Fruit fly (Drosophila melanogaster): ENCODE data around the gene Eig71Eh.
A peak's percentile ranks its signal among the peaks of the same experiment; 100 is the strongest.

Gene Eig71Eh

DNA sequence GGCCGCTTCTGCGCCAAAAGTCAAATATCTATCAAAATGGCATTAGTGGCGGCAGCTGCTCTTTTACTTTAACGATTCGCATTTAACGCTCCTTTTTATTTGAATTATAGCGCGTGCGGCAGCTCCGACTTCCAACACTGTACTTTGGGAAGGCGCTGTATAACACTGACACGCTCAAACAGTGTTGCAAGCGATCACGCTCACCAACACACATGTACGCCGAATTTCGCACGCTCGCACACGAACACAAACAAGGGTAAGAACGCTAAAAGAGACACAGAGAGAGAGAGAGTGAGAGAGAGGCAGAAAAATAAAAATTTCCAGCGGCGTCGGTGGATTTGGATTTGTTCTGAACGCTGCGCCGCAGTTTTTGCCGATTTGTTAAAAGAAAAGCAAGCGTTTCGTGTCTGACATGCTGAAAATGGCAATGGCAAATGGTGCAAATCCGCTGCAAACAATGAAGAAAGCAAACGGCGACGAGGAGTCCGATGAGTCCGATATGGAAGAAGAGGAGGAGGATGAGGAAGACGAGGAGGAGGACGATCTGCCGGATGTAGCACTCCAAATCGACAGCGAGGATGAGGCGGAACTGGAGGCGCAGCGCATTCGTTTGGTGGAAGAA is 39.5 kb downstream of the Eig71Eh start, which contains the start of gene Phs (continued):
- TF ChIP-seq Kr (GFP tag; optimal IDR thresholded peaks at IDR 0.05), result no peak
- TF ChIP-seq chif (GFP tag; optimal IDR thresholded peaks at IDR 0.05), result peak; percentile 72 to 87
- peak; percentile 94 for TF ChIP-seq CG3847 (GFP tag; IDR thresholded peaks at IDR 0.05)
- peak in 1 of 3 experiments; percentile 1 for TF ChIP-seq Stat92E (GFP tag; optimal IDR thresholded peaks at IDR 0.05)
- TF ChIP-seq CG12104 (GFP tag; optimal IDR thresholded peaks at IDR 0.05), result peak; percentile 22
- TF ChIP-seq slbo (GFP tag; IDR thresholded peaks at IDR 0.05), result peak; percentile 94
- peak; percentile 84 for TF ChIP-seq Rx (GFP tag; IDR thresholded peaks at IDR 0.05)
- TF ChIP-seq CG12071 (GFP tag; optimal IDR thresholded peaks at IDR 0.05), result peak; percentile 74
- peak; percentile 71 for TF ChIP-seq CG1792 (GFP tag; optimal IDR thresholded peaks at IDR 0.05)
- peak; percentile 69 for TF ChIP-seq Mrtf (GFP tag; IDR thresholded peaks at IDR 0.05)
- TF ChIP-seq CG34422 (GFP tag; IDR thresholded peaks at IDR 0.05), result peak; percentile 74; the same call in 1 of the 3 replicates
- TF ChIP-seq tio (GFP tag; optimal IDR thresholded peaks at IDR 0.05), result peak; percentile 46
- peak; percentile 91 for TF ChIP-seq CG11247 (GFP tag; IDR thresholded peaks at IDR 0.05)
- TF ChIP-seq run (tag; optimal IDR thresholded peaks at IDR 0.05), result no peak
- TF ChIP-seq NC2β (GFP tag; optimal IDR thresholded peaks at IDR 0.05), result peak; percentile 86
- peak; percentile 82 for TF ChIP-seq ewg (GFP tag; optimal IDR thresholded peaks at IDR 0.05)
- TF ChIP-seq CrebB (tag; optimal IDR thresholded peaks at IDR 0.05), result peak; percentile 77
- peak; percentile 63 for TF ChIP-seq CG13894 (tag; optimal IDR thresholded peaks at IDR 0.05)
- TF ChIP-seq CG2875 (GFP tag; optimal IDR thresholded peaks at IDR 0.05), result peak; percentile 51
- peak in 1 of 3 experiments; percentile 30 for TF ChIP-seq lola (GFP tag; optimal IDR thresholded peaks at IDR 0.05)
- TF ChIP-seq Myb (GFP tag; optimal IDR thresholded peaks at IDR 0.05), result peak; percentile 91
- TF ChIP-seq Meics (GFP tag; optimal IDR thresholded peaks at IDR 0.05), result peak; percentile 64
- TF ChIP-seq grn (GFP tag; optimal IDR thresholded peaks at IDR 0.05), result no peak
- TF ChIP-seq HLHmδ (GFP tag; optimal IDR thresholded peaks at IDR 0.05), result peak; percentile 32
- no peak for TF ChIP-seq CG31224 (GFP tag; IDR thresholded peaks at IDR 0.05)
- TF ChIP-seq CG7271 (tag; optimal IDR thresholded peaks at IDR 0.05), result peak; percentile 49
- TF ChIP-seq CG11398 (GFP tag; optimal IDR thresholded peaks at IDR 0.05), result peak; percentile 70
- no peak for TF ChIP-seq CG10147 (GFP tag; optimal IDR thresholded peaks at IDR 0.05)
- peak; percentile 64 for TF ChIP-seq CG1233 (GFP tag; optimal IDR thresholded peaks at IDR 0.05)
- TF ChIP-seq Blimp-1 (GFP tag; optimal IDR thresholded peaks at IDR 0.05), result peak; percentile 49
- peak; percentile 96 for TF ChIP-seq sob (GFP tag; IDR thresholded peaks at IDR 0.05)
- 0 out of 2 replicates have a peak, but pooled peaks have one; percentile 13 for TF ChIP-seq inv (GFP tag; IDR thresholded peaks at IDR 0.05; ENCODE audit: partially characterized antibody)
- TF ChIP-seq Hr51 (GFP tag; optimal IDR thresholded peaks at IDR 0.05), result peak; percentile 4 to 91
- TF ChIP-seq tin (GFP tag; optimal IDR thresholded peaks at IDR 0.05), result peak; percentile 91
- peak; percentile 87 to 91 for TF ChIP-seq dpn (GFP tag; optimal IDR thresholded peaks at IDR 0.05)
- TF ChIP-seq CG6175 (GFP tag; IDR thresholded peaks at IDR 0.05), result peak; percentile 82
- TF ChIP-seq trem (tag; optimal IDR thresholded peaks at IDR 0.05), result peak; percentile 66
- peak; percentile 82; the same call in 1 of the 4 replicates for TF ChIP-seq chinmo (GFP tag; IDR thresholded peaks at IDR 0.05; ENCODE audit: partially characterized antibody)
- peak; percentile 37; the same call in 1 of the 3 replicates for TF ChIP-seq knrl (GFP tag; IDR thresholded peaks at IDR 0.05; ENCODE audit: partially characterized antibody)
- TF ChIP-seq hkb (optimal IDR thresholded peaks at IDR 0.05), result no peak
- peak; percentile 54 for TF ChIP-seq hkb (GFP tag; IDR thresholded peaks at IDR 0.05)
- peak; percentile 51 for TF ChIP-seq CG2202 (tag; optimal IDR thresholded peaks at IDR 0.05)
- peak; percentile 92 for TF ChIP-seq B-H2 (GFP tag; optimal IDR thresholded peaks at IDR 0.05)
- peak; percentile 56 for TF ChIP-seq emc (GFP tag; optimal IDR thresholded peaks at IDR 0.05)
- peak; percentile 72 for TF ChIP-seq Atf6 (GFP tag; IDR thresholded peaks at IDR 0.05)
- TF ChIP-seq sim (GFP tag; IDR thresholded peaks at IDR 0.05), result no peak
- TF ChIP-seq CG5180 (GFP tag; optimal IDR thresholded peaks at IDR 0.05), result no peak
- peak; percentile 78 for TF ChIP-seq otp (GFP tag; IDR thresholded peaks at IDR 0.05)
- peak; percentile 87 for TF ChIP-seq Xrp1 (GFP tag; IDR thresholded peaks at IDR 0.05)

Measured in whole organism, embryonic.